Worm (Caenorhabditis elegans) whole organism, L2 larva: ENCODE data around the gene decr-1.1.

Experiments used
- C34F6.9 ChIP-seq: fragments of 150-350 bp; optimal IDR thresholded peaks from 2 replicates; lab custom pipeline; 2014; ENCODE audit warnings: missing biosample characterization, missing genetic modification characterization
- F13H6.1 ChIP-seq: sonication (generic microtip); optimal IDR thresholded peaks from 2 replicates; lab custom pipeline; 2016; ENCODE audit warnings: missing genetic modification characterization, missing compliant biosample characterization
- R02D3.7 ChIP-seq: fragments of 150-350 bp; optimal IDR thresholded peaks from 2 replicates; lab custom pipeline; 2014; ENCODE audit warnings: missing biosample characterization, missing genetic modification characterization
- Y55F3AM.14 ChIP-seq: fragments of 200-800 bp; sonication (Bioruptor generic); optimal IDR thresholded peaks from 2 replicates; lab custom pipeline; 2018; ENCODE audit warnings: mild to moderate bottlenecking, missing genetic modification characterization, missing compliant biosample characterization
- ZK546.5 ChIP-seq: sonication (generic microtip); optimal IDR thresholded peaks from 2 replicates; lab custom pipeline; 2017; ENCODE audit warnings: missing biosample characterization, missing genetic modification characterization
- alr-1 ChIP-seq: fragments of 150-350 bp; optimal IDR thresholded peaks from 2 replicates; lab custom pipeline; 2014; ENCODE audit warnings: missing biosample characterization, missing genetic modification characterization
- aly-2 ChIP-seq: fragments of 150-350 bp; optimal IDR thresholded peaks from 2 replicates; lab custom pipeline; 2014; ENCODE audit warnings: missing biosample characterization, missing genetic modification characterization
- ama-1 ChIP-seq: fragments of 150-350 bp; optimal IDR thresholded peaks from 2 replicates; lab custom pipeline; 2018; ENCODE audit warnings: inconsistent platforms
- blmp-1 ChIP-seq: sonication (generic microtip); optimal IDR thresholded peaks from 2 replicates; lab custom pipeline; 2017; ENCODE audit warnings: missing genetic modification characterization, mild to moderate bottlenecking, missing compliant biosample characterization, antibody characterized with exemption, moderate library complexity; ENCODE audit not compliant: insufficient read depth
- ceh-16 ChIP-seq: fragments of 150-350 bp; optimal IDR thresholded peaks from 2 replicates; lab custom pipeline; 2014; ENCODE audit warnings: missing biosample characterization, missing genetic modification characterization
- ceh-82 ChIP-seq: fragments of 150-350 bp; optimal IDR thresholded peaks from 2 replicates; lab custom pipeline; 2014; ENCODE audit warnings: missing biosample characterization, missing genetic modification characterization
- crh-2 ChIP-seq: sonication (generic microtip); optimal IDR thresholded peaks from 2 replicates; lab custom pipeline; 2017; ENCODE audit warnings: missing biosample characterization, missing genetic modification characterization
- dmd-4 ChIP-seq: sonication (generic microtip); optimal IDR thresholded peaks from 2 replicates; lab custom pipeline; 2017; ENCODE audit warnings: missing biosample characterization, missing genetic modification characterization
- egl-27 ChIP-seq: sonication (generic microtip); optimal IDR thresholded peaks from 3 replicates; lab custom pipeline; 2017; ENCODE audit warnings: missing biosample characterization, missing genetic modification reagents, missing genetic modification characterization
- elt-1 ChIP-seq: fragments of 150-350 bp; optimal IDR thresholded peaks from 2 replicates; lab custom pipeline; 2014; ENCODE audit warnings: missing biosample characterization, missing genetic modification characterization
- fos-1 ChIP-seq: fragments of 150-350 bp; optimal IDR thresholded peaks from 2 replicates; lab custom pipeline; 2014; ENCODE audit warnings: missing biosample characterization, missing genetic modification characterization
- gmeb-1 ChIP-seq: fragments of 150-350 bp; optimal IDR thresholded peaks from 2 replicates; lab custom pipeline; 2014; ENCODE audit warnings: missing biosample characterization, missing genetic modification characterization
- lin-11 ChIP-seq: fragments of 150-350 bp; sonication (generic microtip); optimal IDR thresholded peaks from 2 replicates; lab custom pipeline; 2014; ENCODE audit warnings: missing biosample characterization, missing genetic modification characterization, inconsistent platforms, mixed read lengths
- lin-13 ChIP-seq: fragments of 150-350 bp; optimal IDR thresholded peaks from 2 replicates; lab custom pipeline; 2014; ENCODE audit warnings: missing biosample characterization, missing genetic modification reagents, missing genetic modification characterization
- lin-39 ChIP-seq: fragments of 150-350 bp; optimal IDR thresholded peaks from 2 replicates; lab custom pipeline; 2014; ENCODE audit warnings: missing biosample characterization, missing genetic modification reagents, missing genetic modification characterization
- lsy-2 ChIP-seq, 2 experiments: fragments of 150-350 bp in 1 of 2; sonication (generic microtip) in 1 of 2; optimal IDR thresholded peaks; 2 replicates each; lab custom pipeline; 2014 to 2017; ENCODE audit warnings: missing biosample characterization in 2 of 2, missing genetic modification characterization in 2 of 2
- mab-5 ChIP-seq: fragments of 150-350 bp; optimal IDR thresholded peaks from 2 replicates; lab custom pipeline; 2014; ENCODE audit warnings: missing biosample characterization, missing genetic modification characterization
- mbf-1 ChIP-seq: sonication (generic microtip); optimal IDR thresholded peaks from 2 replicates; lab custom pipeline; 2017; ENCODE audit warnings: missing biosample characterization, missing genetic modification characterization
- mdl-1 ChIP-seq, 2 experiments: fragments of 150-350 bp in 1 of 2; sonication (generic microtip) in 1 of 2; optimal IDR thresholded peaks; 2 replicates each; lab custom pipeline; 2017; ENCODE audit warnings: missing biosample characterization in 2 of 2, missing genetic modification characterization in 2 of 2
- nhr-10 ChIP-seq: sonication (generic microtip); optimal IDR thresholded peaks from 2 replicates; lab custom pipeline; 2017; ENCODE audit warnings: missing biosample characterization, missing genetic modification characterization
- nhr-11 ChIP-seq: fragments of 150-350 bp; optimal IDR thresholded peaks from 2 replicates; lab custom pipeline; 2014; ENCODE audit warnings: missing biosample characterization, missing genetic modification characterization
- nhr-12 ChIP-seq: fragments of 150-350 bp; optimal IDR thresholded peaks from 2 replicates; lab custom pipeline; 2014; ENCODE audit warnings: missing biosample characterization, missing genetic modification characterization
- nhr-129 ChIP-seq: fragments of 150-350 bp; optimal IDR thresholded peaks from 2 replicates; lab custom pipeline; 2014; ENCODE audit warnings: missing biosample characterization, missing genetic modification characterization
- nhr-21 ChIP-seq: fragments of 150-350 bp; optimal IDR thresholded peaks from 2 replicates; lab custom pipeline; 2014; ENCODE audit warnings: missing biosample characterization, missing genetic modification characterization
- nhr-237 ChIP-seq: fragments of 150-350 bp; optimal IDR thresholded peaks from 2 replicates; lab custom pipeline; 2014; ENCODE audit warnings: missing biosample characterization, missing genetic modification characterization
- nhr-25 ChIP-seq: fragments of 150-350 bp; sonication (generic microtip); optimal IDR thresholded peaks from 3 replicates; lab custom pipeline; 2014; ENCODE audit warnings: missing biosample characterization, missing genetic modification characterization
- nhr-77 ChIP-seq: fragments of 150-350 bp; optimal IDR thresholded peaks from 2 replicates; lab custom pipeline; 2014; ENCODE audit warnings: missing biosample characterization, missing genetic modification characterization
- peb-1 ChIP-seq: fragments of 150-350 bp; optimal IDR thresholded peaks from 2 replicates; lab custom pipeline; 2014; ENCODE audit warnings: missing biosample characterization, missing genetic modification characterization
- sem-4 ChIP-seq: fragments of 150-350 bp; optimal IDR thresholded peaks from 2 replicates; lab custom pipeline; 2014; ENCODE audit warnings: missing biosample characterization, missing genetic modification reagents, missing genetic modification characterization
- skn-1 ChIP-seq: sonication (generic microtip); optimal IDR thresholded peaks from 2 replicates; lab custom pipeline; 2017; ENCODE audit warnings: missing biosample characterization, missing genetic modification characterization
- sma-3 ChIP-seq: sonication (generic microtip); optimal IDR thresholded peaks from 2 replicates; lab custom pipeline; 2016; ENCODE audit warnings: missing genetic modification reagents, missing genetic modification characterization, missing compliant biosample characterization
- sma-9 ChIP-seq, 2 experiments: fragments of 150-350 bp in 1 of 2; sonication (generic microtip) in 1 of 2; optimal IDR thresholded peaks; 2 replicates each; lab custom pipeline; 2014 to 2016; ENCODE audit warnings: missing genetic modification characterization in 2 of 2, mild to moderate bottlenecking in 1 of 2, missing biosample characterization in 1 of 2, missing compliant biosample characterization in 1 of 2, missing genetic modification reagents in 1 of 2, moderate library complexity in 1 of 2
- snpc-4 ChIP-seq: fragments of 150-350 bp; optimal IDR thresholded peaks from 2 replicates; lab custom pipeline; 2014; ENCODE audit warnings: missing biosample characterization, missing genetic modification characterization
- unc-39 ChIP-seq: fragments of 150-350 bp; optimal IDR thresholded peaks from 2 replicates; lab custom pipeline; 2014; ENCODE audit warnings: missing biosample characterization, missing genetic modification characterization
- unc-55 ChIP-seq: fragments of 150-350 bp; sonication (generic microtip); optimal IDR thresholded peaks from 3 replicates; lab custom pipeline; 2014; ENCODE audit warnings: missing biosample characterization, missing genetic modification reagents, missing genetic modification characterization
- unc-62 ChIP-seq: fragments of 150-350 bp; optimal IDR thresholded peaks from 2 replicates; lab custom pipeline; 2014; ENCODE audit warnings: missing biosample characterization, missing genetic modification reagents, missing genetic modification characterization
- zag-1 ChIP-seq: fragments of 150-350 bp; optimal IDR thresholded peaks from 2 replicates; lab custom pipeline; 2014; ENCODE audit warnings: missing biosample characterization, missing genetic modification characterization
- ztf-1 ChIP-seq: fragments of 200-800 bp; sonication (Bioruptor generic); conservative IDR thresholded peaks from 2 replicates; pipeline ENCODE4 v1.3.6; 2022; ENCODE audit warnings: missing genetic modification characterization, missing compliant biosample characterization
- ztf-11 ChIP-seq: sonication (generic microtip); optimal IDR thresholded peaks from 2 replicates; lab custom pipeline; 2017; ENCODE audit warnings: missing biosample characterization, missing genetic modification characterization
- ztf-4 ChIP-seq: fragments of 150-350 bp; optimal IDR thresholded peaks from 2 replicates; lab custom pipeline; 2014; ENCODE audit warnings: missing biosample characterization, missing genetic modification characterization

The decr-1.1 gene

DNA sequence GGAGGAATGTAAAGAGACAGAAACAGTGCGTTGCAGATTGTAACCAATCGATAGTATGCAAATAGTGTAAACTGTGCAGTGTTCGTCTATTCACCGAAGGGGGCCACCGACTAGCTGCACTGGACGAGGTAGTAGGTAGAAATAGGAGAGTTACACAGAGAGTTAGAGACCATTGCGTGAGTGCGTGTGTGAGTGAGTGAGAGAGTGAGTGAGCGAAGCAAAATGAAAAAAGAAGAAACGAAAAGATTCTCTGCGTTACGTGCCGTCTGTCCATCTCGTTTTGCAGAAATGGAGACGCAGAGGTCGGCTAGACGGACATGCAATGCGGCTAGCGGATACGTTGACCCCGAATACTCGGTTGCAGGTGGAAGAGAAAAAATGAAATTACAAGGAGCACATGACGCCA, 26.3 kb downstream of the decr-1.1 start (continued):
- TF ChIP-seq unc-55 (GFP tag; lab: Kevin White, UChicago) (peak; percentile 80), R02D3.7 (no peak), sma-9 (GFP tag; optimal IDR thresholded peaks at IDR 0.05; lab: Kevin White, UChicago) (peak; percentile 41), sma-9 (tag; optimal IDR thresholded peaks at IDR 0.05; lab: Kevin White, UChicago) (no peak), ztf-1 (no peak), fos-1 (tag; lab: Kevin White, UChicago) (peak; percentile 78), nhr-237 (tag; lab: Kevin White, UChicago) (no peak), ztf-4 (tag; lab: Kevin White, UChicago) (no peak), crh-2 (tag; lab: Kevin White, UChicago) (peak; percentile 75), snpc-4 (no peak), nhr-10 (tag; lab: Kevin White, UChicago) (no peak), zag-1 (tag; lab: Kevin White, UChicago) (no peak), nhr-129 (tag; lab: Kevin White, UChicago) (peak; percentile 94), F13H6.1 (tag; lab: Kevin White, UChicago) (peak; percentile 89), mab-5 (tag; lab: Kevin White, UChicago) (no peak), ceh-16 (peak; percentile 0), unc-62 (no peak), C34F6.9 (tag; lab: Kevin White, UChicago) (peak; percentile 76), ama-1 (no peak), unc-39 (peak; percentile 7), sem-4 (tag; lab: Kevin White, UChicago) (peak; percentile 6), gmeb-1 (tag; lab: Kevin White, UChicago) (peak; percentile 46), nhr-11 (no peak), aly-2 (no peak), nhr-77 (tag; lab: Kevin White, UChicago) (no peak), skn-1 (tag; lab: Kevin White, UChicago) (no peak)

DNA sequence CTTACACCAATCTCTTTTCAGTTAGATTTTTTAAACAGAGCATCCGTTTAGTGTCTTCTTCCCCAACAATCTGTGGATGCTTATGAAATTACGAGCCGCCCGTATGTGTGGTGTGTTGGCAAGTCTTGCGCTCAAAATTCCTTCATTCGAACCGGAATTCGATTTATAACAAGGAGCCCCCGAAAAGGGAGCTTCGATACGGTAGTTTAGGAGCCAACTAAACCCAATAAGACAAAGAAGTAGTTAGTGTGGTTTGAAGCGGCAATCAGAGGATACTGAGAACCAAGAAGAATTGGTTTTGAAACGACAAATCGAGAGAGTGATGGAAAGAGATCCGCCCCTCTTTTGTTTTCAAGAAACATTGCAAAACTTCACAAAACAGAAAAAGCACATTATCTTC, 30.1 kb downstream of the decr-1.1 start:
- TF ChIP-seq egl-27 (tag; lab: Kevin White, UChicago) (no peak), snpc-4 (no peak), elt-1 (tag; lab: Kevin White, UChicago) (no peak), ceh-16 (no peak), nhr-129 (tag; lab: Kevin White, UChicago) (no peak), lin-39 (no peak), alr-1 (tag; lab: Kevin White, UChicago) (no peak)
- TF ChIP-seq, all 48 proteins: peak for 0

DNA sequence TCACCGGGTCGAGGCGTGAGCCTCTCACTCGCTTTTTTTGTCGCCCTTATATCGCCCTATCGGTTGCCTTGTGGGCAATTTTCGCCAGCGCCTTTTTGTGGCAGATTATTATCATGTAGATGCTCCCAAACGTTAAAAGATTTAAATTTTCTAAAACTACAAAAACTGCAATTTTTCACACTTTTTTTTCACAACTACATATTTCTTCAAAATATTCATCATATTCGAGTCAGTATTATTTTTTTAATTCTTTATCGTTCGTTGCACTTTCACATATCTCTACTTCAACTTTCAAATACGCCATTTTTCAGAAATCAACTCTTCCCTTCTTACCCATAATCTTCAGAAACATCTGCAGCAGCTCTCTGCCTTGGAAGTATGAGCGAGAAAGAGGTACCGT, 30.7 kb downstream of the decr-1.1 start, which contains the start of gene ceh-24:
TSS of gene ceh-24 (plus strand) at position 301 of the 400 bp plus-strand sequence.
- no peak for TF ChIP-seq unc-62
- no peak for TF ChIP-seq ztf-11 (tag; lab: Kevin White, UChicago)
- TF ChIP-seq ceh-82 (tag; lab: Kevin White, UChicago), result no peak
- no peak for TF ChIP-seq gmeb-1 (tag; lab: Kevin White, UChicago)
- TF ChIP-seq snpc-4, result no peak
- no peak for TF ChIP-seq lin-13 (GFP tag; lab: Kevin White, UChicago)
- no peak for TF ChIP-seq mab-5 (tag; lab: Kevin White, UChicago)
- no peak for TF ChIP-seq egl-27 (tag; lab: Kevin White, UChicago)
- no peak for TF ChIP-seq ceh-16
- no peak for TF ChIP-seq R02D3.7
- TF ChIP-seq mbf-1, result no peak
- no peak for TF ChIP-seq sma-3 (GFP tag; lab: Kevin White, UChicago)
- no peak for TF ChIP-seq nhr-237 (tag; lab: Kevin White, UChicago)
- TF ChIP-seq ama-1, result no peak
- no peak for TF ChIP-seq dmd-4 (tag; lab: Kevin White, UChicago)
- no peak for TF ChIP-seq C34F6.9 (tag; lab: Kevin White, UChicago)
- no peak for TF ChIP-seq elt-1 (tag; lab: Kevin White, UChicago)
- no peak for TF ChIP-seq unc-55 (GFP tag; lab: Kevin White, UChicago)
- no peak for TF ChIP-seq nhr-12 (tag; lab: Kevin White, UChicago)
- TF ChIP-seq nhr-25 (tag; lab: Kevin White, UChicago), result no peak

DNA sequence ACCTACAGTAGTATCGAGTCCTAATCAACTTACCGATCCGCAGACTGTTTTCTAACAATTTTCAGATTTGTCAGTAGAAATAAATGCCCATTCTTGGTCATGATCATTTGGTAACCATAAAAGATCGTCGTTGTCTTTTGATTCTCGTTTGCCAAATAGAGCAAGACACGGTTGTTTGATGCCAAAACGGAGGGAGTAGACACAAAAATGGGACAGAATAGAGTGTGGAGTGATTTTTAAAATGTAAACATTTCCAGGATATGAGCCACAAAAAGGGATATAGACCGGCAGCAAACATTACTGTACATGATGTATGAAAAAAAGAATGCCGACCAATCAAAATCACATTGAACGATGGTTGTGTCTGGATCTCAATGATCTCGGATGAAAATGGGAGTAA, 34.7 kb downstream of the decr-1.1 start, which contains the start of gene F55B12.2:
TSS of gene F55B12.2 (minus strand) at position 101 of the 400 bp plus-strand sequence.
- TF ChIP-seq R02D3.7, result no peak
- no peak for TF ChIP-seq ZK546.5 (tag; lab: Kevin White, UChicago)
- TF ChIP-seq elt-1 (tag; lab: Kevin White, UChicago), result no peak
- no peak for TF ChIP-seq ztf-4 (tag; lab: Kevin White, UChicago)
- TF ChIP-seq lsy-2 (tag; optimal IDR thresholded peaks at IDR 0.05; lab: Kevin White, UChicago), result no peak
- no peak for TF ChIP-seq unc-62
- TF ChIP-seq Y55F3AM.14 (GFP tag; lab: Kevin White, UChicago), result no peak
- TF ChIP-seq sem-4 (tag; lab: Kevin White, UChicago), result no peak
- no peak for TF ChIP-seq nhr-129 (tag; lab: Kevin White, UChicago)
- no peak for TF ChIP-seq mdl-1 (tag; optimal IDR thresholded peaks at IDR 0.05; lab: Kevin White, UChicago)
- TF ChIP-seq ama-1, result no peak
- no peak for TF ChIP-seq peb-1 (tag; lab: Kevin White, UChicago)
- no peak for TF ChIP-seq mab-5 (tag; lab: Kevin White, UChicago)
- no peak for TF ChIP-seq lin-11 (tag; lab: Kevin White, UChicago)
- no peak for TF ChIP-seq nhr-21 (tag; lab: Kevin White, UChicago)
- TF ChIP-seq blmp-1 (tag; lab: Kevin White, UChicago), result no peak
- TF ChIP-seq dmd-4 (tag; lab: Kevin White, UChicago), result no peak
- no peak for TF ChIP-seq sma-3 (GFP tag; lab: Kevin White, UChicago)
- no peak for TF ChIP-seq nhr-12 (tag; lab: Kevin White, UChicago)
